Worm (Caenorhabditis elegans) whole organism, midembryonic: ENCODE data around the gene sre-53.

Experiments used
- T22C8.4 ChIP-seq: fragments of 200-800 bp; sonication (Bioruptor generic); IDR thresholded peaks from 2 replicates; pipeline ENCODE4 v1.3.6; 2022; ENCODE audit warnings: missing genetic modification characterization, missing compliant biosample characterization
- flt-1 ChIP-seq: fragments of 200-800 bp; sonication (Bioruptor generic); IDR thresholded peaks from 2 replicates; pipeline ENCODE4 v1.3.6; 2022; ENCODE audit warnings: missing genetic modification characterization, missing compliant biosample characterization
- ref-1 ChIP-seq: fragments of 200-800 bp; sonication (Bioruptor generic); conservative IDR thresholded peaks from 2 replicates; pipeline ENCODE4 v1.3.6; 2022; ENCODE audit warnings: missing genetic modification reagents, missing genetic modification characterization, missing compliant biosample characterization

DNA sequence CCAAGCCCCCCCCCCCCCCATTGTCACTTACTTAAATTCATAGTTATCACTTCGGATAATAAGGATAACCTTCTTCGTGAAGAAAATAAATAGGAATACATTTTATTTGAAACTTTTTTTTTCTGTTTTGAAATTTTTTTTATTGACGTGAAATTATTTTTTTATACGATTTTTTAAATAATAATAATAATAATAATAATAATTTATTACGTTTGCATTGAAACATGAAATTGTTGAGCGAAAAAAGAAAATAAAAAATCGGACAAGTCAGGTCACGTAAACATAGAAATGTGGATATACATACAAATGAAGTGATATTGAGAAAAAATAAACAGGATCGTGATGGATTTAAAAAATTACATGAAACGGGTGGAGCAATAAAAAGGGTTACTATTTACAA lies 13.6 kb downstream of the sre-53 start, which contains the start of gene C50E10.2:
- TF ChIP-seq flt-1 (GFP tag; lab: Robert Waterston, UW), result no peak
- TF ChIP-seq ref-1 (GFP tag; lab: Robert Waterston, UW), result no peak
- no peak for TF ChIP-seq T22C8.4 (GFP tag; lab: Robert Waterston, UW)
